Worm (Caenorhabditis elegans): ENCODE measurements around the gene ckb-1.

ce11 chrIII:4407144-4407543 lies 42.1 kb downstream of the ckb-1 start, which contains the start of gene prdx-3:
- TF ChIP-seq ref-1 (GFP tag; conservative IDR thresholded peaks at IDR 0.05) (no peak), klf-2 (GFP tag; conservative IDR thresholded peaks at IDR 0.05) (no peak), T22C8.4 (GFP tag; IDR thresholded peaks at IDR 0.05) (no peak), flt-1 (GFP tag; IDR thresholded peaks at IDR 0.05) (no peak), tab-1 (GFP tag; IDR thresholded peaks at IDR 0.05) (no peak)

Data from whole organism, midembryonic.